Fruit fly (Drosophila melanogaster) whole organism, larva: ENCODE data around the gene dhd.

Experiments
- noc ChIP-seq: fragments of 200-800 bp; sonication (Bioruptor generic); optimal IDR thresholded peaks from 3 replicates; lab custom pipeline; 2019; ENCODE audit warnings: missing biosample characterization, mild to moderate bottlenecking, missing genetic modification characterization, moderate library complexity

dhd gene

dm6 chrX:5332259-5332862, 20.4 kb downstream of the dhd start, which contains the start of gene CanB:
Gene CanB, plus strand, starts transcription at chrX:5332499.
- TF ChIP-seq noc (tag; lab: Kevin White, UChicago) = no peak

dm6 chrX:5336722-5337121, 24.8 kb downstream of the dhd start:
- TF ChIP-seq noc (tag; lab: Kevin White, UChicago) = peak; percentile 68

- TF ChIP-seq noc (tag; lab: Kevin White, UChicago) = no peak
These were observed 25.3 kb downstream of the dhd start for dm6 chrX:5337316-5337715.

dm6 chrX:5338435-5338834, 26.5 kb downstream of the dhd start:
- no peak for TF ChIP-seq noc (tag; lab: Kevin White, UChicago)

- TF ChIP-seq noc (tag; lab: Kevin White, UChicago) = no peak
These were observed 28.0 kb downstream of the dhd start, which contains the start of gene SK for dm6 chrX:5339970-5340369. Gene SK, plus strand, starts transcription at chrX:5340236.

dm6 chrX:5349899-5350575, 38.1 kb downstream of the dhd start:
- TF ChIP-seq noc (tag; lab: Kevin White, UChicago) = no peak

dm6 chrX:5357035-5357434, 45.1 kb downstream of the dhd start:
- no peak for TF ChIP-seq noc (tag; lab: Kevin White, UChicago)

- TF ChIP-seq noc (tag; lab: Kevin White, UChicago) = no peak
These were observed 46.8 kb downstream of the dhd start for dm6 chrX:5358813-5359212.
